Fruit fly (Drosophila melanogaster) whole organism, wandering third instar larva: ENCODE results near the gene CG10725.

Experiments used
- Abd-B ChIP-seq: fragments of >200 bp; optimal IDR thresholded peaks from 2 replicates; lab custom pipeline; 2017; ENCODE audit warnings: missing biosample characterization, missing genetic modification characterization
- CG32264 ChIP-seq: fragments of 200-800 bp; sonication (Bioruptor generic); optimal IDR thresholded peaks from 2 replicates; lab custom pipeline; 2016; ENCODE audit warnings: missing biosample characterization, missing genetic modification characterization
- CG9705 ChIP-seq: fragments of 200-800 bp; sonication (Bioruptor generic); optimal IDR thresholded peaks from 2 replicates; lab custom pipeline; 2018; ENCODE audit warnings: missing biosample characterization, mild to moderate bottlenecking, missing genetic modification characterization
- CrebA ChIP-seq: fragments of 200-800 bp; sonication (Bioruptor generic); optimal IDR thresholded peaks from 2 replicates; lab custom pipeline; 2016; ENCODE audit warnings: missing biosample characterization, mild to moderate bottlenecking, missing genetic modification characterization, borderline replicate concordance
- Dfd ChIP-seq: fragments of >200 bp; optimal IDR thresholded peaks from 2 replicates; lab custom pipeline; 2017; ENCODE audit warnings: missing biosample characterization, missing genetic modification characterization
- Dif ChIP-seq: fragments of 200-275, 200-300 bp; sonication (Bioruptor generic); optimal IDR thresholded peaks from 2 replicates; lab custom pipeline; 2018; ENCODE audit warnings: missing biosample characterization, missing genetic modification characterization; ENCODE audit not compliant: partially characterized antibody
- GATAd ChIP-seq: sonication (Bioruptor generic); optimal IDR thresholded peaks from 2 replicates; lab custom pipeline; 2016; ENCODE audit warnings: missing biosample characterization, missing genetic modification characterization
- HLH106 ChIP-seq: fragments of 200-800 bp; optimal IDR thresholded peaks from 3 replicates; lab custom pipeline; 2019; ENCODE audit warnings: missing biosample characterization, mild to moderate bottlenecking, missing genetic modification characterization, moderate library complexity
- Hnf4 ChIP-seq: fragments of 200-800 bp; sonication (Bioruptor generic); optimal IDR thresholded peaks from 2 replicates; lab custom pipeline; 2016; ENCODE audit warnings: missing biosample characterization, mild to moderate bottlenecking, missing genetic modification characterization
- Hr78 ChIP-seq: fragments of >200 bp; optimal IDR thresholded peaks from 2 replicates; lab custom pipeline; 2017; ENCODE audit warnings: missing biosample characterization, missing genetic modification characterization
- Hr83 ChIP-seq: fragments of 200-300 bp; sonication (Bioruptor generic); optimal IDR thresholded peaks from 2 replicates; lab custom pipeline; 2016; ENCODE audit warnings: missing biosample characterization, mild to moderate bottlenecking, missing genetic modification characterization, moderate library complexity; ENCODE audit not compliant: poor library complexity, severe bottlenecking
- Jra ChIP-seq: sonication (Bioruptor generic); optimal IDR thresholded peaks from 2 replicates; lab custom pipeline; 2016; ENCODE audit warnings: missing biosample characterization, missing genetic modification characterization
- Mio ChIP-seq: sonication (Bioruptor generic); optimal IDR thresholded peaks from 2 replicates; lab custom pipeline; 2016; ENCODE audit warnings: missing biosample characterization, missing genetic modification characterization
- Myc ChIP-seq: fragments of >200 bp; optimal IDR thresholded peaks from 2 replicates; lab custom pipeline; 2017
- N ChIP-seq: fragments of >200 bp; optimal IDR thresholded peaks from 2 replicates; lab custom pipeline; 2018; ENCODE audit warnings: missing biosample characterization, missing external identifiers, missing genetic modification characterization
- OdsH ChIP-seq: fragments of 200-800 bp; sonication (Bioruptor generic); optimal IDR thresholded peaks from 2 replicates; lab custom pipeline; 2016; ENCODE audit warnings: missing biosample characterization, mild to moderate bottlenecking, missing genetic modification characterization
- Rel ChIP-seq, 2 experiments: fragments of 200-800 bp; sonication (Bioruptor generic) in 1 of 2; optimal IDR thresholded peaks; 2 replicates in 1 of 2; 3 replicates in 1 of 2; lab custom pipeline; 2016 to 2019; ENCODE audit warnings: mild to moderate bottlenecking in 2 of 2, missing biosample characterization in 2 of 2, missing genetic modification characterization in 2 of 2, moderate library complexity in 1 of 2
- Sp1 ChIP-seq: fragments of 200-800 bp; sonication (Bioruptor generic); optimal IDR thresholded peaks from 3 replicates; lab custom pipeline; 2019; ENCODE audit warnings: missing biosample characterization, mild to moderate bottlenecking, missing genetic modification characterization, moderate library complexity
- Vsx2 ChIP-seq: fragments of 200-300, 225-300 bp; sonication (Bioruptor generic); optimal IDR thresholded peaks from 2 replicates; lab custom pipeline; 2018; ENCODE audit warnings: missing biosample characterization, missing genetic modification characterization; ENCODE audit not compliant: partially characterized antibody
- br ChIP-seq: fragments of 200-800 bp; sonication (Bioruptor generic); optimal IDR thresholded peaks from 2 replicates; lab custom pipeline; 2016; ENCODE audit warnings: missing biosample characterization, missing genetic modification characterization
- brk ChIP-seq: fragments of 200-800 bp; sonication (Bioruptor generic); optimal IDR thresholded peaks from 2 replicates; lab custom pipeline; 2016; ENCODE audit warnings: missing biosample characterization, mild to moderate bottlenecking, missing genetic modification characterization
- dl ChIP-seq, 2 experiments: fragments of 175-275, 200-275 bp in 1 of 2; fragments of 200-275 bp in 1 of 2; sonication (Bioruptor generic); optimal IDR thresholded peaks; lab custom pipeline; 2018; ENCODE audit warnings: mild to moderate bottlenecking in 2 of 2, missing biosample characterization in 2 of 2, missing genetic modification characterization in 2 of 2, moderate library complexity in 2 of 2; ENCODE audit not compliant: partially characterized antibody in 2 of 2, insufficient read depth in 1 of 2
- dmrt93B ChIP-seq: fragments of 200-800 bp; sonication (Bioruptor generic); optimal IDR thresholded peaks from 2 replicates; lab custom pipeline; 2018; ENCODE audit warnings: missing biosample characterization, mild to moderate bottlenecking, missing genetic modification characterization
- dsf ChIP-seq: sonication (Bioruptor generic); optimal IDR thresholded peaks from 2 replicates; lab custom pipeline; 2016; ENCODE audit warnings: missing biosample characterization, missing genetic modification characterization, borderline replicate concordance
- ey ChIP-seq: fragments of 200-800 bp; sonication (Bioruptor generic); optimal IDR thresholded peaks from 2 replicates; lab custom pipeline; 2016; ENCODE audit warnings: missing biosample characterization, missing genetic modification characterization
- foxo ChIP-seq, 2 experiments: fragments of 200-800 bp; sonication (Bioruptor generic); optimal IDR thresholded peaks; 2 replicates in 1 of 2; 3 replicates in 1 of 2; lab custom pipeline; 2016 to 2017; ENCODE audit warnings: missing biosample characterization in 2 of 2, missing genetic modification characterization in 2 of 2
- fru ChIP-seq: fragments of 200-800 bp; sonication (Bioruptor generic); optimal IDR thresholded peaks from 3 replicates; lab custom pipeline; 2016; ENCODE audit warnings: missing biosample characterization, mild to moderate bottlenecking, missing genetic modification characterization
- h ChIP-seq: fragments of 200-800 bp; sonication (Bioruptor generic); optimal IDR thresholded peaks from 3 replicates; lab custom pipeline; 2016; ENCODE audit warnings: missing biosample characterization, mild to moderate bottlenecking, missing genetic modification characterization
- jim ChIP-seq: fragments of 175-275, 200-325 bp; sonication (Bioruptor generic); optimal IDR thresholded peaks from 2 replicates; lab custom pipeline; 2016; ENCODE audit warnings: missing biosample characterization, mild to moderate bottlenecking, missing genetic modification characterization
- lola ChIP-seq: fragments of >200 bp; optimal IDR thresholded peaks from 2 replicates; lab custom pipeline; 2017; ENCODE audit warnings: missing biosample characterization, missing genetic modification characterization
- pan ChIP-seq: fragments of >200 bp; optimal IDR thresholded peaks from 2 replicates; lab custom pipeline; 2017
- psq ChIP-seq: fragments of 200-800 bp; sonication (Bioruptor generic); optimal IDR thresholded peaks from 3 replicates; lab custom pipeline; 2017; ENCODE audit warnings: missing biosample characterization, mild to moderate bottlenecking, missing genetic modification characterization, moderate library complexity
- rgr ChIP-seq: fragments of 200-800 bp; sonication (Bioruptor generic); optimal IDR thresholded peaks from 3 replicates; lab custom pipeline; 2016; ENCODE audit warnings: missing biosample characterization, mild to moderate bottlenecking, missing genetic modification characterization
- sage ChIP-seq: fragments of 200-800 bp; sonication (Bioruptor generic); optimal IDR thresholded peaks from 2 replicates; lab custom pipeline; 2016; ENCODE audit warnings: missing biosample characterization, mild to moderate bottlenecking, missing genetic modification characterization
- sv ChIP-seq: fragments of 200-800 bp; sonication (Bioruptor generic); optimal IDR thresholded peaks from 3 replicates; lab custom pipeline; 2016; ENCODE audit warnings: missing biosample characterization, missing genetic modification characterization
- tai ChIP-seq: sonication (Bioruptor generic); optimal IDR thresholded peaks from 2 replicates; lab custom pipeline; 2016; ENCODE audit warnings: missing biosample characterization, missing genetic modification characterization
- usp ChIP-seq: fragments of >200 bp; optimal IDR thresholded peaks from 2 replicates; lab custom pipeline; 2017; ENCODE audit warnings: missing biosample characterization, missing genetic modification characterization
- woc ChIP-seq: sonication (Bioruptor generic); optimal IDR thresholded peaks from 2 replicates; lab custom pipeline; 2016; ENCODE audit warnings: missing biosample characterization, mild to moderate bottlenecking, missing genetic modification characterization

The CG10725 gene

dm6 chr3L:13409809-13410521, 27.8 kb upstream of the CG10725 start (continued):
- no peak for TF ChIP-seq Abd-B (GFP tag; lab: Kevin White, UChicago)
- TF ChIP-seq br (GFP tag; lab: Kevin White, UChicago), result peak; percentile 21
- no peak for TF ChIP-seq Dif
- TF ChIP-seq brk (GFP tag; lab: Kevin White, UChicago), result no peak
- no peak for TF ChIP-seq lola (GFP tag; lab: Kevin White, UChicago)
- TF ChIP-seq Mio (GFP tag; lab: Kevin White, UChicago), result no peak
- TF ChIP-seq OdsH (GFP tag; lab: Kevin White, UChicago), result peak; percentile 16
- TF ChIP-seq Hr83 (GFP tag; lab: Kevin White, UChicago), result no peak
- peak; percentile 32 for TF ChIP-seq HLH106 (tag; lab: Kevin White, UChicago)
- TF ChIP-seq GATAd (GFP tag; lab: Kevin White, UChicago), result no peak
- TF ChIP-seq N (GFP tag; lab: Kevin White, UChicago), result no peak

DNA sequence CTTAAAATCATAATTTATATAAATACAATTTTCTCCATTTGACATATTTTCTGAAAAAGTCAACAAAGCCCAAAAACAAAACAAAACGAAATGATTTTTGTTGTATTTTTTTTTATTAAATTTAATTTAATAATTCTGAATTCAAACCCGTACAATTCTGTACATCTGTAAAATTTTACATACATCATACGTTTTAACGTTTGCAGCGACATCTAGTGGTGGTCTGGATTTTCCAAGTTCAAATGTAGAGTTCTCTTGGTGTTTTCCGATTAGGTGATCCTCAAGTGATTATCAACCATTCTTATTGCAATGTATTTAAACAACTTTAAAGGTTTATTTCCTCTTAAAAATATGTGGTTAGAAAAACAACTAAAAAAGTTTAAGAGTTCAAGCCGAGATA, 26.8 kb upstream of the CG10725 start:
- no peak for TF ChIP-seq Mio (GFP tag; lab: Kevin White, UChicago)
- no peak for TF ChIP-seq Rel (GFP tag; optimal IDR thresholded peaks at IDR 0.05; lab: Kevin White, UChicago)
- no peak for TF ChIP-seq Rel (tag; optimal IDR thresholded peaks at IDR 0.05; lab: Kevin White, UChicago)
- TF ChIP-seq tai (GFP tag; lab: Kevin White, UChicago), result no peak
- TF ChIP-seq Hr78 (GFP tag; lab: Kevin White, UChicago), result no peak
- TF ChIP-seq brk (GFP tag; lab: Kevin White, UChicago), result no peak
- no peak for TF ChIP-seq Hnf4
- TF ChIP-seq N (GFP tag; lab: Kevin White, UChicago), result no peak
- TF ChIP-seq HLH106 (tag; lab: Kevin White, UChicago), result no peak
- TF ChIP-seq rgr (GFP tag; lab: Kevin White, UChicago), result peak; percentile 7
- TF ChIP-seq sage (GFP tag; lab: Kevin White, UChicago), result no peak
- peak; percentile 13 for TF ChIP-seq ey (GFP tag; lab: Kevin White, UChicago)
- no peak for TF ChIP-seq psq (GFP tag; lab: Kevin White, UChicago)
- no peak for TF ChIP-seq woc (GFP tag; lab: Kevin White, UChicago)
- no peak for TF ChIP-seq dmrt93B (GFP tag; lab: Kevin White, UChicago)
- no peak for TF ChIP-seq Dif
- TF ChIP-seq Myc (lab: Kevin White, UChicago), result no peak
- TF ChIP-seq CG9705 (GFP tag; lab: Kevin White, UChicago), result no peak
- peak in 1 of 2 experiments; percentile 22 for TF ChIP-seq foxo (GFP tag; optimal IDR thresholded peaks at IDR 0.05; lab: Kevin White, UChicago)
- TF ChIP-seq Sp1 (GFP tag; lab: Kevin White, UChicago), result no peak
- no peak for TF ChIP-seq sv
- TF ChIP-seq OdsH (GFP tag; lab: Kevin White, UChicago), result no peak
- TF ChIP-seq dsf, result no peak
- TF ChIP-seq jim (GFP tag; lab: Kevin White, UChicago), result no peak
- TF ChIP-seq lola (GFP tag; lab: Kevin White, UChicago), result no peak
- TF ChIP-seq fru, result no peak
- no peak for TF ChIP-seq Jra (GFP tag; lab: Kevin White, UChicago)
- TF ChIP-seq GATAd (GFP tag; lab: Kevin White, UChicago), result no peak
- no peak for TF ChIP-seq usp (GFP tag; lab: Kevin White, UChicago)
- peak; percentile 11 for TF ChIP-seq h
- no peak for TF ChIP-seq Abd-B (GFP tag; lab: Kevin White, UChicago)
- TF ChIP-seq dl (GFP tag; optimal IDR thresholded peaks at IDR 0.05; lab: Kevin White, UChicago; ENCODE audit: insufficient read depth in 1 of 2, partially characterized antibody in 2 of 2), result no peak
- TF ChIP-seq CrebA, result no peak
- no peak for TF ChIP-seq pan
- no peak for TF ChIP-seq br (GFP tag; lab: Kevin White, UChicago)
- no peak for TF ChIP-seq Dfd (GFP tag; lab: Kevin White, UChicago)
- peak; percentile 18 for TF ChIP-seq Vsx2 (GFP tag; lab: Kevin White, UChicago)
- TF ChIP-seq CG32264 (GFP tag; lab: Kevin White, UChicago), result no peak
- TF ChIP-seq Hr83 (GFP tag; lab: Kevin White, UChicago), result peak; percentile 56
- TF ChIP-seq, all 38 proteins: peak for 6
